Worm (Caenorhabditis elegans): ENCODE results near the gene lpr-5.

Gene lpr-5

ce11 chrX:11053615-11054014 is 8.3 kb upstream of the lpr-5 start, which contains the start of gene C09F12.2:
Gene C09F12.2 (plus strand): TSS chrX:11053915.
- TF ChIP-seq lim-6 (tag; optimal IDR thresholded peaks at IDR 0.05) = no peak
- no peak for TF ChIP-seq ceh-34 (tag; optimal IDR thresholded peaks at IDR 0.05)
- TF ChIP-seq F13H6.1 (tag; optimal IDR thresholded peaks at IDR 0.05) = no peak
- no peak for TF ChIP-seq unc-42 (tag; optimal IDR thresholded peaks at IDR 0.05)
- TF ChIP-seq sox-2 (GFP tag; IDR thresholded peaks at IDR 0.05) = no peak
- TF ChIP-seq ceh-9 (tag; optimal IDR thresholded peaks at IDR 0.05) = no peak
- no peak for TF ChIP-seq sdc-2 (tag; optimal IDR thresholded peaks at IDR 0.05)
- TF ChIP-seq hlh-6 (tag; optimal IDR thresholded peaks at IDR 0.05) = no peak
- no peak for TF ChIP-seq elt-2 (tag; optimal IDR thresholded peaks at IDR 0.05)
- TF ChIP-seq ceh-31 (tag; optimal IDR thresholded peaks at IDR 0.05) = no peak
- no peak for TF ChIP-seq K09A11.1 (tag; optimal IDR thresholded peaks at IDR 0.05; ENCODE audit: insufficient read depth)
- TF ChIP-seq gmeb-2 (tag; optimal IDR thresholded peaks at IDR 0.05) = no peak
- TF ChIP-seq pqm-1 (tag; optimal IDR thresholded peaks at IDR 0.05) = no peak
- TF ChIP-seq ceh-14 (tag; optimal IDR thresholded peaks at IDR 0.05) = no peak

ce11 chrX:11057028-11057427 is 4.9 kb upstream of the lpr-5 start, which contains the start of gene lpr-3:
Gene lpr-3 (plus strand): TSS chrX:11057401.
- TF ChIP-seq pros-1 (tag; optimal IDR thresholded peaks at IDR 0.05) (peak; percentile 0), ceh-31 (tag; optimal IDR thresholded peaks at IDR 0.05) (peak; percentile 4), rnt-1 (tag; optimal IDR thresholded peaks at IDR 0.05) (peak; percentile 74), ama-1 (optimal IDR thresholded peaks at IDR 0.05) (no peak), unc-55 (GFP tag; optimal IDR thresholded peaks at IDR 0.05) (peak; percentile 63), hlh-8 (tag; optimal IDR thresholded peaks at IDR 0.05) (no peak), nfya-1 (tag; optimal IDR thresholded peaks at IDR 0.05) (peak; percentile 54)

- TF ChIP-seq F13H6.1 (tag; optimal IDR thresholded peaks at IDR 0.05) = no peak
- TF ChIP-seq nhr-232 (tag; optimal IDR thresholded peaks at IDR 0.05) = no peak
- no peak for TF ChIP-seq pha-2 (tag; optimal IDR thresholded peaks at IDR 0.05)
- TF ChIP-seq lin-11 (tag; optimal IDR thresholded peaks at IDR 0.05) = no peak
- TF ChIP-seq ceh-22 (tag; optimal IDR thresholded peaks at IDR 0.05) = no peak
- peak; percentile 19 for TF ChIP-seq ama-1 (optimal IDR thresholded peaks at IDR 0.05)
- TF ChIP-seq C38D4.7 (GFP tag; optimal IDR thresholded peaks at IDR 0.05) = no peak
- TF ChIP-seq ceh-31 (tag; optimal IDR thresholded peaks at IDR 0.05) = peak; percentile 2
- no peak for TF ChIP-seq pat-9 (tag; optimal IDR thresholded peaks at IDR 0.05)
- TF ChIP-seq tbx-7 (tag; optimal IDR thresholded peaks at IDR 0.05) = no peak
- TF ChIP-seq mec-3 (tag; optimal IDR thresholded peaks at IDR 0.05; ENCODE audit: borderline replicate concordance) = no peak
- no peak for TF ChIP-seq K02D7.2 (tag; optimal IDR thresholded peaks at IDR 0.05)
- no peak for TF ChIP-seq ceh-18 (tag; optimal IDR thresholded peaks at IDR 0.05)
These were observed 2.2 kb upstream of the lpr-5 start, which contains the start of gene lpr-6 for ce11 chrX:11059744-11060143. Gene lpr-6 (plus strand): TSS chrX:11059994.

- TF ChIP-seq zip-5 (tag; optimal IDR thresholded peaks at IDR 0.05) = no peak
- no peak for TF ChIP-seq ets-4 (tag; optimal IDR thresholded peaks at IDR 0.05)
- no peak for TF ChIP-seq ceh-18 (tag; optimal IDR thresholded peaks at IDR 0.05)
- no peak for TF ChIP-seq fkh-10 (GFP tag; optimal IDR thresholded peaks at IDR 0.05)
- TF ChIP-seq unc-86 (tag; optimal IDR thresholded peaks at IDR 0.05) = no peak
These were observed 983 bp upstream of the lpr-5 start for ce11 chrX:11060940-11061339.

- no peak for TF ChIP-seq nhr-232 (tag; optimal IDR thresholded peaks at IDR 0.05)
- peak; percentile 21 for TF ChIP-seq unc-55 (GFP tag; optimal IDR thresholded peaks at IDR 0.05)
- peak; percentile 17 for TF ChIP-seq ref-2 (tag; optimal IDR thresholded peaks at IDR 0.05)
These were observed 2.9 kb downstream of the lpr-5 start, which contains the start of gene lpr-4 for ce11 chrX:11064799-11065198. Gene lpr-4 (plus strand): TSS chrX:11065126.

All from whole organism, late embryonic.